Worm (Caenorhabditis elegans): Measurements from ENCODE around the gene Y26G10.5.

ce11 chrV:17658824-17659223 lies 41.8 kb downstream of the Y26G10.5 start:
- TF ChIP-seq ama-1 (optimal IDR thresholded peaks at IDR 0.05) (no peak), nhr-12 (tag; optimal IDR thresholded peaks at IDR 0.05) (no peak), irx-1 (tag; optimal IDR thresholded peaks at IDR 0.05) (no peak), sox-4 (tag; optimal IDR thresholded peaks at IDR 0.05) (no peak), nhr-77 (tag; optimal IDR thresholded peaks at IDR 0.05) (no peak), lin-39 (tag; optimal IDR thresholded peaks at IDR 0.05) (no peak), nhr-237 (tag; optimal IDR thresholded peaks at IDR 0.05) (no peak), egl-27 (tag; optimal IDR thresholded peaks at IDR 0.05) (no peak), egl-13 (tag; optimal IDR thresholded peaks at IDR 0.05) (no peak), dpl-1 (GFP tag; optimal IDR thresholded peaks at IDR 0.05) (no peak), lir-3 (tag; optimal IDR thresholded peaks at IDR 0.05; ENCODE audit: poor library complexity) (no peak), elt-2 (tag; optimal IDR thresholded peaks at IDR 0.05) (no peak)

Measured in whole organism, L1 larva.